Fruit fly (Drosophila melanogaster) whole organism, embryonic: Measurements from ENCODE around the gene CG14452.

Source experiments
- Atf-2 ChIP-seq: fragments of 200-800 bp; sonication (Bioruptor generic); optimal IDR thresholded peaks from 2 replicates; lab custom pipeline; 2016; ENCODE audit warnings: missing biosample characterization, missing genetic modification characterization
- Bdp1 ChIP-seq: fragments of 200-800 bp; sonication (Bioruptor generic); optimal IDR thresholded peaks from 3 replicates; lab custom pipeline; 2016; ENCODE audit warnings: missing biosample characterization, missing genetic modification characterization
- Bteb2 ChIP-seq: fragments of 200-800 bp; sonication (Bioruptor generic); optimal IDR thresholded peaks from 2 replicates; lab custom pipeline; 2016; ENCODE audit warnings: missing biosample characterization, missing genetic modification characterization
- CG12104 ChIP-seq: fragments of 200-800 bp; sonication (Bioruptor generic); optimal IDR thresholded peaks from 3 replicates; lab custom pipeline; 2016; ENCODE audit warnings: missing biosample characterization, missing genetic modification characterization
- CG12659 ChIP-seq: fragments of 200-800 bp; sonication (Bioruptor generic); optimal IDR thresholded peaks from 3 replicates; lab custom pipeline; 2017; ENCODE audit warnings: mild to moderate bottlenecking, missing biosample characterization, missing genetic modification reagents, missing genetic modification characterization
- CG14710 ChIP-seq: fragments of 200-800 bp; sonication (Bioruptor generic); optimal IDR thresholded peaks from 3 replicates; lab custom pipeline; 2019; ENCODE audit warnings: missing biosample characterization, mild to moderate bottlenecking, missing genetic modification characterization, moderate library complexity
- CG15073 ChIP-seq: fragments of 200-800 bp; sonication (Bioruptor generic); optimal IDR thresholded peaks from 2 replicates; lab custom pipeline; 2016; ENCODE audit warnings: missing biosample characterization, missing genetic modification characterization
- CG15601 ChIP-seq: fragments of 200-800 bp; sonication (Bioruptor generic); optimal IDR thresholded peaks from 3 replicates; lab custom pipeline; 2019; ENCODE audit warnings: missing biosample characterization, mild to moderate bottlenecking, missing genetic modification characterization, moderate library complexity
- CG16815 ChIP-seq: fragments of 200-800 bp; sonication (Bioruptor generic); optimal IDR thresholded peaks from 3 replicates; lab custom pipeline; 2017; ENCODE audit warnings: missing biosample characterization, mild to moderate bottlenecking, missing genetic modification characterization
- CG17802 ChIP-seq: fragments of 200-800 bp; sonication (Bioruptor generic); optimal IDR thresholded peaks from 2 replicates; lab custom pipeline; 2018; ENCODE audit warnings: missing biosample characterization, mild to moderate bottlenecking, missing genetic modification characterization, moderate library complexity
- CG18011 ChIP-seq: fragments of 200-800 bp; sonication (Bioruptor generic); optimal IDR thresholded peaks from 2 replicates; lab custom pipeline; 2017; ENCODE audit warnings: missing biosample characterization, missing genetic modification characterization, mild to moderate bottlenecking, moderate library complexity, missing genotype
- CG2199 ChIP-seq: fragments of 200-800 bp; sonication (Bioruptor generic); IDR thresholded peaks from 3 replicates; pipeline ENCODE4 v1.3.6; 2022; ENCODE audit warnings: missing biosample characterization, missing genetic modification characterization
- CG30020 ChIP-seq: fragments of 200-800 bp; optimal IDR thresholded peaks from 2 replicates; lab custom pipeline; 2019; ENCODE audit warnings: missing biosample characterization, mild to moderate bottlenecking, missing genetic modification characterization, moderate library complexity
- CG34376 ChIP-seq: fragments of 200-800 bp; sonication (Bioruptor generic); optimal IDR thresholded peaks from 2 replicates; lab custom pipeline; 2018; ENCODE audit warnings: missing biosample characterization, mild to moderate bottlenecking, missing genetic modification characterization
- CG42726 ChIP-seq: fragments of 200-800 bp; sonication (Bioruptor generic); IDR thresholded peaks from 2 replicates; pipeline ENCODE4 v1.3.6; 2022; ENCODE audit warnings: missing biosample characterization, missing genetic modification characterization; ENCODE audit not compliant: partially characterized antibody
- CG6765 ChIP-seq: fragments of 200-800 bp; sonication (Bioruptor generic); optimal IDR thresholded peaks from 3 replicates; lab custom pipeline; 2017; ENCODE audit warnings: missing biosample characterization, mild to moderate bottlenecking, missing genetic modification characterization
- CG7963 ChIP-seq: fragments of 200-800 bp; sonication (Bioruptor generic); IDR thresholded peaks from 3 replicates; pipeline ENCODE4 v1.3.6; 2022; ENCODE audit warnings: missing biosample characterization, missing genetic modification characterization; ENCODE audit not compliant: partially characterized antibody
- CG8388 ChIP-seq: fragments of 200-800 bp; sonication (Bioruptor generic); optimal IDR thresholded peaks from 2 replicates; lab custom pipeline; 2019; ENCODE audit warnings: missing biosample characterization, mild to moderate bottlenecking, missing genetic modification characterization, moderate library complexity
- CTCF ChIP-seq: fragments of 200-800 bp; sonication (Bioruptor generic); optimal IDR thresholded peaks from 2 replicates; lab custom pipeline; 2017; ENCODE audit warnings: missing biosample characterization, mild to moderate bottlenecking, missing genetic modification characterization, moderate library complexity
- Chrac-16 ChIP-seq: fragments of 200-800 bp; sonication (Bioruptor generic); optimal IDR thresholded peaks from 3 replicates; lab custom pipeline; 2016; ENCODE audit warnings: missing biosample characterization, missing genetic modification characterization
- Dp ChIP-seq: fragments of 200-800 bp; sonication (Bioruptor generic); optimal IDR thresholded peaks from 2 replicates; lab custom pipeline; 2018; ENCODE audit warnings: missing biosample characterization, mild to moderate bottlenecking, missing genetic modification characterization, moderate library complexity
- Fer2 ChIP-seq: fragments of 200-800 bp; sonication (Bioruptor generic); optimal IDR thresholded peaks from 2 replicates; lab custom pipeline; 2018; ENCODE audit warnings: missing biosample characterization, mild to moderate bottlenecking, missing genetic modification characterization, moderate library complexity
- Max ChIP-seq: fragments of 200-800 bp; sonication (Bioruptor generic); optimal IDR thresholded peaks from 2 replicates; lab custom pipeline; 2016; ENCODE audit warnings: missing biosample characterization, mild to moderate bottlenecking, missing genetic modification characterization
- NK7.1 ChIP-seq: fragments of 200-800 bp; sonication (Bioruptor generic); optimal IDR thresholded peaks from 3 replicates; lab custom pipeline; 2016; ENCODE audit warnings: missing biosample characterization, missing genetic modification characterization
- Opbp ChIP-seq: fragments of 200-800 bp; sonication (Bioruptor generic); IDR thresholded peaks from 3 replicates; pipeline ENCODE4 v1.3.6; 2022; ENCODE audit warnings: missing biosample characterization, missing genetic modification characterization; ENCODE audit not compliant: partially characterized antibody
- PHDP ChIP-seq: fragments of 200-800 bp; sonication (Bioruptor generic); optimal IDR thresholded peaks from 3 replicates; lab custom pipeline; 2018; ENCODE audit warnings: missing biosample characterization, mild to moderate bottlenecking, missing genetic modification characterization, moderate library complexity
- Sry-δ ChIP-seq: fragments of 200-800 bp; sonication (Bioruptor generic); optimal IDR thresholded peaks from 2 replicates; lab custom pipeline; 2016; ENCODE audit warnings: missing biosample characterization, missing genetic modification characterization
- Usf ChIP-seq: fragments of 200-800 bp; sonication (Bioruptor generic); optimal IDR thresholded peaks from 2 replicates; lab custom pipeline; 2017; ENCODE audit warnings: missing genotype, missing biosample characterization, missing genetic modification characterization
- Xrp1 ChIP-seq: fragments of 200-800 bp; sonication (Bioruptor generic); IDR thresholded peaks from 2 replicates; pipeline ENCODE4 v1.3.6; 2022; ENCODE audit warnings: missing biosample characterization, missing genetic modification characterization
- YL-1 ChIP-seq: fragments of 200-800 bp; sonication (Bioruptor generic); optimal IDR thresholded peaks from 3 replicates; lab custom pipeline; 2017; ENCODE audit warnings: missing biosample characterization, mild to moderate bottlenecking, missing genetic modification characterization
- br ChIP-seq: fragments of >200 bp; optimal IDR thresholded peaks from 2 replicates; lab custom pipeline; 2017
- cg ChIP-seq: fragments of 200-800 bp; sonication (Bioruptor generic); optimal IDR thresholded peaks from 3 replicates; lab custom pipeline; 2019; ENCODE audit warnings: missing biosample characterization, mild to moderate bottlenecking, missing genetic modification characterization, moderate library complexity
- danr ChIP-seq: fragments of 200-800 bp; sonication (Bioruptor generic); IDR thresholded peaks from 2 replicates; pipeline ENCODE4 v1.3.6; 2022; ENCODE audit warnings: missing biosample characterization, missing genetic modification characterization
- dysf ChIP-seq: fragments of 200-800 bp; sonication (Bioruptor generic); IDR thresholded peaks from 3 replicates; pipeline ENCODE4 v1.3.6; 2022; ENCODE audit warnings: missing biosample characterization, missing genetic modification characterization
- en ChIP-seq: fragments of 200-800 bp; sonication (Bioruptor generic); optimal IDR thresholded peaks from 2 replicates; lab custom pipeline; 2016; ENCODE audit warnings: missing biosample characterization, missing genetic modification characterization
- fru ChIP-seq: fragments of >200 bp; optimal IDR thresholded peaks from 2 replicates; lab custom pipeline; 2017
- grn ChIP-seq: fragments of 200-800 bp; sonication (Bioruptor generic); optimal IDR thresholded peaks from 3 replicates; lab custom pipeline; 2017; ENCODE audit warnings: missing biosample characterization, missing genetic modification characterization
- gsb ChIP-seq: fragments of 200-800 bp; sonication (Bioruptor generic); IDR thresholded peaks from 2 replicates; pipeline ENCODE4 v1.3.6; 2022; ENCODE audit warnings: missing biosample characterization, missing genetic modification characterization
- gt ChIP-seq: fragments of 200-800 bp; sonication (Bioruptor generic); IDR thresholded peaks from 2 replicates; pipeline ENCODE4 v1.3.6; 2022; ENCODE audit warnings: missing biosample characterization, missing genetic modification characterization
- ham ChIP-seq: fragments of 200-800 bp; sonication (Bioruptor generic); IDR thresholded peaks from 2 replicates; pipeline ENCODE4 v1.3.6; 2022; ENCODE audit warnings: missing biosample characterization, missing genetic modification characterization
- jigr1 ChIP-seq: fragments of 200-800 bp; sonication (Bioruptor generic); IDR thresholded peaks from 3 replicates; pipeline ENCODE4 v1.3.6; 2022; ENCODE audit warnings: missing biosample characterization, missing genetic modification characterization
- kah ChIP-seq: fragments of 200-800 bp; sonication (Bioruptor generic); optimal IDR thresholded peaks from 2 replicates; lab custom pipeline; 2018; ENCODE audit warnings: missing biosample characterization, mild to moderate bottlenecking, missing genetic modification characterization
- lab ChIP-seq: fragments of 200-800 bp; sonication (Bioruptor generic); optimal IDR thresholded peaks from 3 replicates; lab custom pipeline; 2017; ENCODE audit warnings: missing biosample characterization, missing genetic modification characterization, mild to moderate bottlenecking, moderate library complexity, missing genetic modification reagents
- lola ChIP-seq, 3 experiments: fragments of >200 bp in 2 of 3; fragments of 200-800 bp in 1 of 3; sonication (Bioruptor generic) in 1 of 3; optimal IDR thresholded peaks; 2 replicates each; lab custom pipeline; 2017 to 2019; ENCODE audit warnings: missing biosample characterization in 3 of 3, missing genetic modification characterization in 3 of 3, mild to moderate bottlenecking in 1 of 3, moderate library complexity in 1 of 3
- onecut ChIP-seq: fragments of 200-800 bp; sonication (Bioruptor generic); IDR thresholded peaks from 2 replicates; pipeline ENCODE4 v1.3.6; 2022; ENCODE audit warnings: missing biosample characterization, missing genetic modification characterization
- phol ChIP-seq: fragments of 200-800 bp; sonication (Bioruptor generic); optimal IDR thresholded peaks from 3 replicates; lab custom pipeline; 2018; ENCODE audit warnings: missing biosample characterization, mild to moderate bottlenecking, missing genetic modification characterization, moderate library complexity
- schlank ChIP-seq: fragments of 200-800 bp; sonication (Bioruptor generic); optimal IDR thresholded peaks from 2 replicates; lab custom pipeline; 2018; ENCODE audit warnings: missing biosample characterization, mild to moderate bottlenecking, missing genetic modification characterization
- ssp ChIP-seq: fragments of 200-800 bp; sonication (Bioruptor generic); IDR thresholded peaks from 2 replicates; pipeline ENCODE4 v1.3.6; 2022; ENCODE audit warnings: missing biosample characterization, missing genetic modification characterization
- tll ChIP-seq, 2 experiments: fragments of 200-800 bp in 1 of 2; fragments of >200 bp in 1 of 2; sonication (Bioruptor generic) in 1 of 2; optimal IDR thresholded peaks; 2 replicates each; lab custom pipeline; 2017 to 2019; ENCODE audit warnings: missing biosample characterization in 2 of 2, missing genetic modification characterization in 2 of 2, mild to moderate bottlenecking in 1 of 2, moderate library complexity in 1 of 2
- toy ChIP-seq: fragments of 200-800 bp; sonication (Bioruptor generic); IDR thresholded peaks from 2 replicates; pipeline ENCODE4 v1.3.6; 2022; ENCODE audit warnings: missing biosample characterization, missing genetic modification characterization

CG14452 gene

DNA sequence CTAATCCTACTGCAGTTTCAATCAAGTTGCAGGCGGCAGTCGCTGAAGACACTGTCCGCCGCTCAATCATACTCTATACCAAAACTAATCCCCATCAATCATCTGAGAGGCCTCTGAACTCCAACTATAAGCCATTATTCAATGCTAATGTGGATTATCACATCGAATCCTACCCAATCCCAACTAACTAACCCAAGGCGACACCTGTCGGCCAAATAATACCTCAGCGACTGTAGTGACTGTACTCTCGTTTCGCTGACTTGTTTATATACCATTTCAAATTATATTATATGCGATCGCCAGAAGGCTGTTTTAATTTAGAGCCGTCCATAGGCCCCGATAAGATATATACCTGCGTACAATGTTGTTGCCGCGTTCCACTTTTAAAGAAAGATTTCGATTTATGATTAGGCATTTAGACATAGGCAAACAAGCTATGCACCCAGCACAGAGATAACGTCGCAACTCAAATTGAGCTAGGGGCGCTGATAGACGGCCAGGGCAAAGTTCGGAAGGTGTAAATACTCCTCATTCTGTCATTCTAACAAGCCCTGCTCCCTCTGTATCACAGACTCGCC lies 24.0 kb upstream of the CG14452 start (continued):
- TF ChIP-seq kah (GFP tag; lab: Kevin White, UChicago) (no peak), Chrac-16 (GFP tag; lab: Kevin White, UChicago) (no peak), CG12659 (no peak), lab (peak; percentile 41)
- TF ChIP-seq, all 482 proteins: peak for 18

DNA sequence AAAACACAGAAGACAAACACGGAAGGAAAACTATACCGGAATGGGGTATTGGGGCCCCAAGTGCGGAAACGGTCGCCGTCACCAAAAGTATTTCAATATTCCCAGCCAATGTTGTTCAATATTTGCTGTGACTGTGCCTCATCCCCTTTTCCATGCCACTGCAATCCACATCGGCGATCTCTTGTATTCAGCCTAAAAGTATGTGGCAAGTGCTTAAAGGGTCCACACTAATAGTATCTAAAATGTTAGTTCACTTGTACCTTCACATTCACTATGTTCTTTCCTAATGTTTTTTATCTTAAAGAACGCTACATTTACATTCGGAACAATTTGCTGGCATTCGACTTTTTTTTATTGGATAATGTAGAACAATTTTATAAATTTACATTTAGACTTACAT lies 14.8 kb upstream of the CG14452 start:
- TF ChIP-seq toy (GFP tag; lab: Robert Waterston, UW) (no peak), Xrp1 (GFP tag; lab: Robert Waterston, UW) (no peak), CG15073 (GFP tag; lab: Kevin White, UChicago) (peak; percentile 73), Usf (GFP tag; lab: Kevin White, UChicago) (no peak), tll (GFP tag; optimal IDR thresholded peaks at IDR 0.05; lab: Kevin White, UChicago) (no peak), Fer2 (tag; lab: Kevin White, UChicago) (no peak), Bdp1 (GFP tag; lab: Kevin White, UChicago) (no peak), CG42726 (no peak), NK7.1 (no peak), CG12104 (GFP tag; lab: Kevin White, UChicago) (no peak), CG18011 (GFP tag; lab: Kevin White, UChicago) (no peak), CG17802 (tag; lab: Kevin White, UChicago) (no peak), dysf (GFP tag; lab: Robert Waterston, UW) (no peak), CG8388 (GFP tag; lab: Kevin White, UChicago) (peak; percentile 75), PHDP (no peak), fru (lab: Kevin White, UChicago) (no peak), gsb (no peak), CTCF (GFP tag; lab: Kevin White, UChicago) (peak; percentile 62), CG2199 (GFP tag; lab: Robert Waterston, UW) (peak; percentile 70; the same call in 2 of the 3 replicates), CG14710 (tag; lab: Kevin White, UChicago) (peak; percentile 11), CG16815 (no peak), ssp (no peak), Max (GFP tag; lab: Kevin White, UChicago) (no peak), jigr1 (GFP tag; lab: Robert Waterston, UW) (no peak), Bteb2 (GFP tag; lab: Kevin White, UChicago) (no peak), CG30020 (tag; lab: Kevin White, UChicago) (no peak), Atf-2 (GFP tag; lab: Kevin White, UChicago) (no peak), Sry-δ (GFP tag; lab: Kevin White, UChicago) (no peak), CG7963 (GFP tag; lab: Robert Waterston, UW) (no peak), en (no peak), phol (tag; lab: Kevin White, UChicago) (no peak), cg (GFP tag; lab: Kevin White, UChicago) (no peak), lola (GFP tag; optimal IDR thresholded peaks at IDR 0.05; lab: Kevin White, UChicago) (no peak), CG15601 (tag; lab: Kevin White, UChicago) (peak; percentile 83), grn (peak; percentile 71), YL-1 (GFP tag; lab: Kevin White, UChicago) (no peak), br (no peak), Dp (GFP tag; lab: Kevin White, UChicago) (no peak), ham (no peak), danr (no peak), onecut (GFP tag; lab: Robert Waterston, UW) (no peak), Opbp (GFP tag; lab: Robert Waterston, UW) (no peak), CG34376 (GFP tag; lab: Kevin White, UChicago) (no peak), gt (GFP tag; lab: Robert Waterston, UW) (no peak), CG6765 (GFP tag; lab: Kevin White, UChicago) (no peak), schlank (tag; lab: Kevin White, UChicago) (no peak)
